Worm (Caenorhabditis elegans) whole organism, L3 larva: ENCODE data around the gene R08C7.8.

ENCODE experiments used
- ama-1 ChIP-seq: fragments of 150-350 bp; optimal IDR thresholded peaks from 2 replicates; lab custom pipeline; 2018
- ceh-28 ChIP-seq: fragments of 150-350 bp; optimal IDR thresholded peaks from 2 replicates; lab custom pipeline; 2014; ENCODE audit warnings: missing biosample characterization, missing genetic modification reagents, missing genetic modification characterization
- ceh-82 ChIP-seq: fragments of 150-350 bp; optimal IDR thresholded peaks from 2 replicates; lab custom pipeline; 2014; ENCODE audit warnings: missing biosample characterization, missing genetic modification characterization
- daf-12 ChIP-seq: fragments of 150-350 bp; optimal IDR thresholded peaks from 2 replicates; lab custom pipeline; 2014; ENCODE audit warnings: missing biosample characterization, missing genetic modification reagents, missing genetic modification characterization
- egl-27 ChIP-seq: sonication (generic microtip); optimal IDR thresholded peaks from 4 replicates; lab custom pipeline; 2017; ENCODE audit warnings: missing biosample characterization, missing genetic modification reagents, missing genetic modification characterization
- egl-5 ChIP-seq: fragments of 150-350 bp; optimal IDR thresholded peaks from 2 replicates; lab custom pipeline; 2017; ENCODE audit warnings: missing biosample characterization, missing genetic modification reagents, missing genetic modification characterization, inconsistent platforms
- elt-1 ChIP-seq: fragments of 150-350 bp; optimal IDR thresholded peaks from 2 replicates; lab custom pipeline; 2014; ENCODE audit warnings: missing biosample characterization, missing genetic modification characterization
- elt-2 ChIP-seq: sonication (generic microtip); optimal IDR thresholded peaks from 2 replicates; lab custom pipeline; 2016; ENCODE audit warnings: missing genetic modification reagents, mild to moderate bottlenecking, missing genetic modification characterization, missing compliant biosample characterization
- elt-3 ChIP-seq, 3 experiments: fragments of 150-350 bp in 1 of 3; sonication (generic microtip) in 2 of 3; optimal IDR thresholded peaks; 2 replicates in 2 of 3; 4 replicates in 1 of 3; lab custom pipeline; 2014 to 2017; ENCODE audit warnings: missing biosample characterization in 3 of 3, missing genetic modification characterization in 3 of 3
- eor-1 ChIP-seq, 2 experiments: fragments of 150-350 bp; optimal IDR thresholded peaks; 2 replicates each; lab custom pipeline; 2014 to 2018; ENCODE audit warnings: missing biosample characterization in 2 of 2, missing genetic modification characterization in 2 of 2
- fkh-10 ChIP-seq: sonication (generic microtip); optimal IDR thresholded peaks from 2 replicates; lab custom pipeline; 2017; ENCODE audit warnings: missing biosample characterization, missing genetic modification reagents, missing genetic modification characterization
- hmg-11 ChIP-seq: sonication (generic microtip); optimal IDR thresholded peaks from 2 replicates; lab custom pipeline; 2016; ENCODE audit warnings: missing genetic modification characterization, missing compliant biosample characterization
- jun-1 ChIP-seq: fragments of 150-350 bp; optimal IDR thresholded peaks from 2 replicates; lab custom pipeline; 2014; ENCODE audit warnings: missing biosample characterization, missing genetic modification reagents, missing genetic modification characterization
- lin-15B ChIP-seq: fragments of 150-350 bp; optimal IDR thresholded peaks from 2 replicates; lab custom pipeline; 2014; ENCODE audit warnings: missing biosample characterization, missing genetic modification characterization
- lin-39 ChIP-seq: fragments of 150-350 bp; optimal IDR thresholded peaks from 2 replicates; lab custom pipeline; 2018; ENCODE audit warnings: missing biosample characterization, missing genetic modification reagents, missing genetic modification characterization
- lsy-12 ChIP-seq: sonication (generic microtip); optimal IDR thresholded peaks from 2 replicates; lab custom pipeline; 2016; ENCODE audit warnings: mild to moderate bottlenecking, missing genetic modification characterization, missing compliant biosample characterization
- mdl-1 ChIP-seq: fragments of 150-350 bp; optimal IDR thresholded peaks from 2 replicates; lab custom pipeline; 2014; ENCODE audit warnings: missing biosample characterization, missing genetic modification characterization
- mml-1 ChIP-seq: fragments of 150-350 bp; sonication (generic microtip); optimal IDR thresholded peaks from 3 replicates; lab custom pipeline; 2014; ENCODE audit warnings: missing biosample characterization, missing genetic modification characterization
- nfya-1 ChIP-seq: sonication (generic microtip); optimal IDR thresholded peaks from 2 replicates; lab custom pipeline; 2017; ENCODE audit warnings: missing genetic modification characterization, mild to moderate bottlenecking, missing compliant biosample characterization, antibody characterized with exemption, moderate library complexity; ENCODE audit not compliant: insufficient read depth
- nhr-11 ChIP-seq: fragments of 150-350 bp; optimal IDR thresholded peaks from 2 replicates; lab custom pipeline; 2014; ENCODE audit warnings: missing biosample characterization, missing genetic modification characterization
- nhr-23 ChIP-seq: fragments of 150-350 bp; optimal IDR thresholded peaks from 2 replicates; lab custom pipeline; 2014; ENCODE audit warnings: missing biosample characterization, missing genetic modification reagents, missing genetic modification characterization
- nhr-237 ChIP-seq: fragments of 150-350 bp; optimal IDR thresholded peaks from 2 replicates; lab custom pipeline; 2014; ENCODE audit warnings: missing biosample characterization, missing genetic modification characterization
- nhr-25 ChIP-seq: sonication (generic microtip); optimal IDR thresholded peaks from 2 replicates; lab custom pipeline; 2017; ENCODE audit warnings: missing biosample characterization, missing genetic modification characterization
- nhr-28 ChIP-seq: fragments of 150-350 bp; optimal IDR thresholded peaks from 2 replicates; lab custom pipeline; 2014; ENCODE audit warnings: missing biosample characterization, missing genetic modification characterization
- nhr-43 ChIP-seq: sonication (generic microtip); optimal IDR thresholded peaks from 2 replicates; lab custom pipeline; 2016; ENCODE audit warnings: mild to moderate bottlenecking, missing genetic modification characterization, missing compliant biosample characterization; ENCODE audit not compliant: poor library complexity, severe bottlenecking
- nhr-76 ChIP-seq: fragments of 150-350 bp; sonication (generic microtip); optimal IDR thresholded peaks from 5 replicates; lab custom pipeline; 2014; ENCODE audit warnings: missing biosample characterization, missing genetic modification characterization
- nhr-77 ChIP-seq: fragments of 150-350 bp; optimal IDR thresholded peaks from 2 replicates; lab custom pipeline; 2014; ENCODE audit warnings: missing biosample characterization, missing genetic modification characterization
- pha-4 ChIP-seq: fragments of 150-350 bp; optimal IDR thresholded peaks from 2 replicates; lab custom pipeline; 2014; ENCODE audit warnings: missing biosample characterization, missing genetic modification reagents, missing genetic modification characterization
- pqm-1 ChIP-seq: fragments of 150-350 bp; optimal IDR thresholded peaks from 2 replicates; lab custom pipeline; 2017; ENCODE audit warnings: missing biosample characterization, missing genetic modification characterization, inconsistent platforms
- sea-2 ChIP-seq: fragments of 150-350 bp; sonication (generic microtip); optimal IDR thresholded peaks from 4 replicates; lab custom pipeline; 2014; ENCODE audit warnings: missing biosample characterization, missing genetic modification reagents, missing genetic modification characterization
- skn-1 ChIP-seq: fragments of 150-350 bp; optimal IDR thresholded peaks from 2 replicates; lab custom pipeline; 2014; ENCODE audit warnings: missing biosample characterization, missing genetic modification characterization
- snpc-4 ChIP-seq: fragments of 150-350 bp; optimal IDR thresholded peaks from 2 replicates; lab custom pipeline; 2014; ENCODE audit warnings: missing biosample characterization, missing genetic modification characterization
- tbx-2 ChIP-seq: sonication (generic microtip); optimal IDR thresholded peaks from 2 replicates; lab custom pipeline; 2016; ENCODE audit warnings: mild to moderate bottlenecking, missing genetic modification characterization, missing compliant biosample characterization
- unc-39 ChIP-seq: sonication (generic microtip); optimal IDR thresholded peaks from 4 replicates; lab custom pipeline; 2017; ENCODE audit warnings: missing biosample characterization, missing genetic modification characterization
- unc-62 ChIP-seq: fragments of 150-350 bp; sonication (generic microtip); optimal IDR thresholded peaks from 4 replicates; lab custom pipeline; 2014; ENCODE audit warnings: missing biosample characterization, missing genetic modification reagents, missing genetic modification characterization
- zag-1 ChIP-seq: fragments of 150-350 bp; optimal IDR thresholded peaks from 2 replicates; lab custom pipeline; 2014; ENCODE audit warnings: missing biosample characterization, missing genetic modification characterization
- ztf-11 ChIP-seq: fragments of 150-350 bp; optimal IDR thresholded peaks from 2 replicates; lab custom pipeline; 2014; ENCODE audit warnings: missing biosample characterization, missing genetic modification characterization

The R08C7.8 gene

ce11 chrIV:4434441-4435084 lies at the start of gene R08C7.8, which contains the start of gene R08C7.4:
TSS of gene R08C7.8 (minus strand) at chrIV:4434541.
TSS of gene R08C7.4 (plus strand) at chrIV:4435034.
- no peak for TF ChIP-seq eor-1 (tag; optimal IDR thresholded peaks at IDR 0.05; lab: Kevin White, UChicago)
- TF ChIP-seq mdl-1 (tag; lab: Kevin White, UChicago): no peak
- no peak for TF ChIP-seq zag-1
- TF ChIP-seq, all 47 proteins: peak for 0

ce11 chrIV:4482531-4482930 lies 48.2 kb upstream of the R08C7.8 start, which contains the start of gene M01H9.4:
TSS of gene M01H9.4 (minus strand) at chrIV:4482909.
- TF ChIP-seq mml-1 (tag; lab: Kevin White, UChicago): no peak
- TF ChIP-seq nhr-77 (tag; lab: Kevin White, UChicago): no peak
- no peak for TF ChIP-seq nhr-237 (tag; lab: Kevin White, UChicago)
- TF ChIP-seq pqm-1 (tag; lab: Kevin White, UChicago): peak; percentile 82
- peak; percentile 55 for TF ChIP-seq pha-4 (tag; lab: Kevin White, UChicago)
- TF ChIP-seq egl-27 (tag; lab: Kevin White, UChicago): no peak
- peak; percentile 60 for TF ChIP-seq ceh-28 (tag; lab: Kevin White, UChicago)
- peak; percentile 97 for TF ChIP-seq elt-2
- TF ChIP-seq daf-12 (tag; lab: Kevin White, UChicago): no peak
- peak; percentile 70 for TF ChIP-seq jun-1 (tag; lab: Kevin White, UChicago)
- no peak for TF ChIP-seq nhr-76
- no peak for TF ChIP-seq sea-2 (GFP tag; lab: Kevin White, UChicago)
- no peak for TF ChIP-seq nhr-11 (tag; lab: Kevin White, UChicago)
- TF ChIP-seq, all 47 proteins: peak for 5

- no peak for TF ChIP-seq elt-1 (tag; lab: Kevin White, UChicago)
- TF ChIP-seq egl-27 (tag; lab: Kevin White, UChicago): no peak
- peak; percentile 59 for TF ChIP-seq elt-2
- peak; percentile 22 for TF ChIP-seq pqm-1 (tag; lab: Kevin White, UChicago)
Observed at ce11 chrIV:4481298-4481697, 47.0 kb upstream of the R08C7.8 start.

- TF ChIP-seq ceh-82 (tag; lab: Kevin White, UChicago) (no peak), pqm-1 (tag; lab: Kevin White, UChicago) (no peak)
Observed at ce11 chrIV:4480027-4480426, 45.7 kb upstream of the R08C7.8 start, which contains the start of gene M01H9.10. TSS of gene M01H9.10 (minus strand) at chrIV:4480127.

- TF ChIP-seq pqm-1 (tag; lab: Kevin White, UChicago): peak; percentile 31
- peak; percentile 24 for TF ChIP-seq pha-4 (tag; lab: Kevin White, UChicago)
- TF ChIP-seq elt-1 (tag; lab: Kevin White, UChicago): no peak
- no peak for TF ChIP-seq sea-2 (GFP tag; lab: Kevin White, UChicago)
- no peak for TF ChIP-seq elt-2
- TF ChIP-seq eor-1 (tag; optimal IDR thresholded peaks at IDR 0.05; lab: Kevin White, UChicago): no peak
Observed at ce11 chrIV:4478612-4479011, 44.3 kb upstream of the R08C7.8 start.

ce11 chrIV:4477009-4477471 lies 42.7 kb upstream of the R08C7.8 start, which contains the start of gene M01H9.3:
TSS of gene M01H9.3 (minus strand) at chrIV:4477059.
- TF ChIP-seq nfya-1 (tag; lab: Kevin White, UChicago) (peak; percentile 64), ama-1 (peak; percentile 70), snpc-4 (tag; lab: Kevin White, UChicago) (no peak), daf-12 (tag; lab: Kevin White, UChicago) (no peak), lin-15B (tag; lab: Kevin White, UChicago) (peak; percentile 13), pha-4 (tag; lab: Kevin White, UChicago) (peak; percentile 54), nhr-25 (tag; lab: Kevin White, UChicago) (peak; percentile 46), lin-39 (tag; lab: Kevin White, UChicago) (peak; percentile 71), fkh-10 (GFP tag; lab: Kevin White, UChicago) (no peak), elt-2 (peak; percentile 59), mdl-1 (tag; lab: Kevin White, UChicago) (peak; percentile 63), lsy-12 (tag; lab: Kevin White, UChicago) (peak; percentile 33), nhr-28 (tag; lab: Kevin White, UChicago) (no peak), egl-5 (tag; lab: Kevin White, UChicago) (no peak), unc-39 (no peak), unc-62 (GFP tag; lab: Kevin White, UChicago) (no peak), tbx-2 (tag; lab: Kevin White, UChicago) (no peak), ztf-11 (tag; lab: Kevin White, UChicago) (no peak), hmg-11 (tag; lab: Kevin White, UChicago) (no peak), nhr-11 (tag; lab: Kevin White, UChicago) (no peak), pqm-1 (tag; lab: Kevin White, UChicago) (peak; percentile 41), elt-3 (tag; optimal IDR thresholded peaks at IDR 0.05; lab: Kevin White, UChicago) (no peak), nhr-23 (tag; lab: Kevin White, UChicago) (no peak), nhr-43 (tag; lab: Kevin White, UChicago) (no peak), skn-1 (no peak)
